Fruit fly (Drosophila melanogaster): ENCODE results near the gene CG12517.

- TF ChIP-seq CG14711 (tag; optimal IDR thresholded peaks at IDR 0.05) (no peak), CG12768 (GFP tag; optimal IDR thresholded peaks at IDR 0.05) (no peak)
These were observed 32.5 kb upstream of the CG12517 start, which contains the start of gene Nos for dm6 chr2L:10837491-10837890.

Measured in whole organism, adult.